Fruit fly (Drosophila melanogaster): ENCODE measurements around the gene fid.

DNA sequence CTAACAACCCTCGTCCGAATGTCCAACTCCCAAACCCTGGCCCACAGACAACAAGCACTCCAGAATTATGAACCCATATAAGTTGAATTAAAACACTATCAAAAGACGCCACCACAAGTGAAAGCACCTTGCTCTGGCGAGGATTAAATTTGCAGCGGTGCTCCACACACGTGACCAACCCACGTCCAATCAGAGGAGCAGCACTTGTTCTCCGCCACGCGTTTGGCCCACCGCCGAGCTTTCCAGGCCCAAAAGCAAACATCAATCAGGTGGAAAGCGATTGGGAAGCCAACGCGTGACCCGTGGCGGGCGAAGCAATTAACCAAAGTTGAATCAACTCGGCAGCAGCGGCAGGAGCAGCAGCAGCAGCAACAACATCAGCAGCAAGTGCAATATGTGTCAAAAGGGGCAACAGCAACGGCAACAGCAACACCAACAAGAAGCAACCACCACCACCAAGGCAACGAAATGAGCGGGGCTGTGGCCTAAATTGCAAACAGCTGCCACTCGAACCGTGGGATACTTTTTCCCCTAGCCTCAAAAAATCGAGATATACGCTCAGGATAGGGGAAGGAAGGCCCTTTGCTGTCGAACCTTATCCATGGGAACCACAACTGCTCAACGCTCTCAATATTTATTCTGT is 62.2 kb downstream of the fid start:
- TF ChIP-seq vri (GFP tag; optimal IDR thresholded peaks at IDR 0.05) (no peak), ss (GFP tag; optimal IDR thresholded peaks at IDR 0.05) (peak in 1 of 2 experiments; percentile 20), CG3919 (GFP tag; optimal IDR thresholded peaks at IDR 0.05) (no peak), CG16779 (tag; optimal IDR thresholded peaks at IDR 0.05) (no peak), Ets96B (tag; optimal IDR thresholded peaks at IDR 0.05) (no peak), CG10669 (GFP tag; optimal IDR thresholded peaks at IDR 0.05) (no peak), spab (GFP tag; optimal IDR thresholded peaks at IDR 0.05) (no peak), CG7368 (GFP tag; optimal IDR thresholded peaks at IDR 0.05) (no peak), Met (GFP tag; optimal IDR thresholded peaks at IDR 0.05) (no peak), CG8319 (GFP tag; optimal IDR thresholded peaks at IDR 0.05) (no peak), Gug (GFP tag; IDR thresholded peaks at IDR 0.05) (no peak), topi (GFP tag; optimal IDR thresholded peaks at IDR 0.05) (no peak), CG6854 (GFP tag; optimal IDR thresholded peaks at IDR 0.05) (peak; percentile 19), CG9139 (GFP tag; optimal IDR thresholded peaks at IDR 0.05) (no peak)
